Fruit fly (Drosophila melanogaster): ENCODE measurements around the gene CG14292.

CG14292 gene

dm6 chr3R:18915644-18916194 is 10.3 kb upstream of the CG14292 start:
- TF ChIP-seq CG17801 (GFP tag; optimal IDR thresholded peaks at IDR 0.05; ENCODE audit: partially characterized antibody) = no peak

dm6 chr3R:18914594-18915275 is 9.3 kb upstream of the CG14292 start, which contains the start of gene Xrp1:
Gene Xrp1 (plus strand): TSS chr3R:18914968.
- TF ChIP-seq CG17801 (GFP tag; optimal IDR thresholded peaks at IDR 0.05; ENCODE audit: partially characterized antibody) = peak; percentile 33

- no peak for TF ChIP-seq CG17801 (GFP tag; optimal IDR thresholded peaks at IDR 0.05; ENCODE audit: partially characterized antibody)
Measured at dm6 chr3R:18913856-18914593, 8.6 kb upstream of the CG14292 start.

- TF ChIP-seq CG17801 (GFP tag; optimal IDR thresholded peaks at IDR 0.05; ENCODE audit: partially characterized antibody) = no peak
Measured at dm6 chr3R:18912782-18913331, 7.4 kb upstream of the CG14292 start, which contains the start of gene Sgsh. Gene Sgsh (minus strand): TSS chr3R:18912922.

dm6 chr3R:18910923-18911322 is 5.5 kb upstream of the CG14292 start:
- TF ChIP-seq CG17801 (GFP tag; optimal IDR thresholded peaks at IDR 0.05; ENCODE audit: partially characterized antibody) = no peak

- no peak for TF ChIP-seq CG17801 (GFP tag; optimal IDR thresholded peaks at IDR 0.05; ENCODE audit: partially characterized antibody)
Measured at dm6 chr3R:18910336-18910735, 4.9 kb upstream of the CG14292 start.

dm6 chr3R:18905921-18906878 is 745 bp upstream of the CG14292 start, which contains the start of gene EndoA:
Gene EndoA (plus strand): TSS chr3R:18906609.
- peak; percentile 26 for TF ChIP-seq CG17801 (GFP tag; optimal IDR thresholded peaks at IDR 0.05; ENCODE audit: partially characterized antibody)

dm6 chr3R:18902858-18903257 is 2.6 kb downstream of the CG14292 start, which contains the start of gene CG34284:
Gene CG34284 (minus strand): TSS chr3R:18902933.
- peak; percentile 11 for TF ChIP-seq CG17801 (GFP tag; optimal IDR thresholded peaks at IDR 0.05; ENCODE audit: partially characterized antibody)

dm6 chr3R:18902164-18902563 is 3.3 kb downstream of the CG14292 start, which contains the start of gene CG14294:
Gene CG14294 (minus strand): TSS chr3R:18902264.
- no peak for TF ChIP-seq CG17801 (GFP tag; optimal IDR thresholded peaks at IDR 0.05; ENCODE audit: partially characterized antibody)

dm6 chr3R:18899123-18899522 is 6.3 kb downstream of the CG14292 start, which contains the start of gene Rh2:
Gene Rh2 (plus strand): TSS chr3R:18899423.
- no peak for TF ChIP-seq CG17801 (GFP tag; optimal IDR thresholded peaks at IDR 0.05; ENCODE audit: partially characterized antibody)

dm6 chr3R:18897821-18898220 is 7.6 kb downstream of the CG14292 start, which contains the start of gene CG14297:
Gene CG14297 (plus strand): TSS chr3R:18898121.
- TF ChIP-seq CG17801 (GFP tag; optimal IDR thresholded peaks at IDR 0.05; ENCODE audit: partially characterized antibody) = no peak

- no peak for TF ChIP-seq CG17801 (GFP tag; optimal IDR thresholded peaks at IDR 0.05; ENCODE audit: partially characterized antibody)
Measured at dm6 chr3R:18895227-18895626, 10.2 kb downstream of the CG14292 start.

- no peak for TF ChIP-seq CG17801 (GFP tag; optimal IDR thresholded peaks at IDR 0.05; ENCODE audit: partially characterized antibody)
Measured at dm6 chr3R:18875228-18875627, 30.2 kb downstream of the CG14292 start, which contains the start of gene CG14298. Gene CG14298 (plus strand): TSS chr3R:18875528.

Data from ovary, adult (tissue).